Fruit fly (Drosophila melanogaster) whole organism, prepupa: Measurements from ENCODE around the gene CG9609.

Source experiments
- Blimp-1 ChIP-seq: fragments of 200-800 bp; sonication (Bioruptor generic); optimal IDR thresholded peaks from 3 replicates; lab custom pipeline; 2017; ENCODE audit warnings: missing biosample characterization, missing genetic modification characterization, mild to moderate bottlenecking, moderate library complexity, missing genetic modification reagents
- CG31627 ChIP-seq: fragments of 200-800 bp; sonication (Bioruptor generic); optimal IDR thresholded peaks from 3 replicates; lab custom pipeline; 2016; ENCODE audit warnings: missing biosample characterization, missing genetic modification characterization
- CG4318 ChIP-seq: fragments of 200-800 bp; sonication (Bioruptor generic); optimal IDR thresholded peaks from 3 replicates; lab custom pipeline; 2017; ENCODE audit warnings: missing biosample characterization, mild to moderate bottlenecking, missing genetic modification characterization
- CG8119 ChIP-seq: fragments of 200-800 bp; sonication (Bioruptor generic); IDR thresholded peaks from 3 replicates; pipeline ENCODE4 v1.3.6; 2022; ENCODE audit warnings: missing biosample characterization, missing genetic modification characterization
- Gug ChIP-seq: fragments of 200-800 bp; sonication (Bioruptor generic); IDR thresholded peaks from 2 replicates; pipeline ENCODE4 v1.3.6; 2022; ENCODE audit warnings: missing biosample characterization, missing genetic modification characterization
- fd59A ChIP-seq: fragments of 200-800 bp; sonication (Bioruptor generic); optimal IDR thresholded peaks from 2 replicates; lab custom pipeline; 2017; ENCODE audit warnings: missing biosample characterization, mild to moderate bottlenecking, missing genetic modification characterization, missing genetic modification reagents
- topi ChIP-seq: fragments of 200-800 bp; sonication (Bioruptor generic); optimal IDR thresholded peaks from 3 replicates; lab custom pipeline; 2016; ENCODE audit warnings: missing biosample characterization, missing genetic modification characterization
- vri ChIP-seq: fragments of 200-800 bp; sonication (Bioruptor generic); optimal IDR thresholded peaks from 3 replicates; lab custom pipeline; 2016; ENCODE audit warnings: missing biosample characterization, mild to moderate bottlenecking, missing genetic modification characterization

DNA sequence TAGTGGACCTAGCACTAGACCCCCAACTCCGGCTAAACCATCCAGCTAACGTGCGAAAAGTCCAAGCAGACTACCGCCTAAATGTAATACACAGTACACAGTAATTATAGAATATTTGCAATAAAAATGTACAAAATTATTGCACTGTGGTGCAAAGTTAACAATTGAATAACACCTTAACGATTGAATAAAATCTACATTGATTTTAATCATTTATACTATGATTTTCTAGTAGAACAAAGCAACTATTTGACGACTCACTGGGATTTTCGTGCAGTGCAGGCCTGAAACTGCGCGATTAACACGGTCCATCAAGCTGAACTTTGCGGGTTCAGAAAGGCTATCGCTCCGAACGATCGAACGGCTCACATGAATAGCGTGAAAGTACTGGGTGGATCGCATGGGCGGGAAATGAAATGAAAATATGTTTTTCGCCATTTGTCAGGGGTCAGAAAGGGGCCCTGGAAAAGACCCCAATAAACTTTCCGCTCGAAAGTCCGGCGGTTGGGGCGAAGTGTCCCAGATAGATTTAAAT, 8.6 kb downstream of the CG9609 start:
- TF ChIP-seq fd59A (GFP tag; lab: Kevin White, UChicago) (no peak), topi (GFP tag; lab: Kevin White, UChicago) (peak; percentile 28), Gug (no peak), Blimp-1 (GFP tag; lab: Kevin White, UChicago) (no peak), CG8119 (0 out of 3 replicates have a peak, but pooled peaks have one; percentile 39), CG31627 (GFP tag; lab: Kevin White, UChicago) (no peak), vri (GFP tag; lab: Kevin White, UChicago) (no peak), CG4318 (GFP tag; lab: Kevin White, UChicago) (no peak)
